Fruit fly (Drosophila melanogaster): Measurements from ENCODE around the gene santa-maria.

The santa-maria gene

DNA sequence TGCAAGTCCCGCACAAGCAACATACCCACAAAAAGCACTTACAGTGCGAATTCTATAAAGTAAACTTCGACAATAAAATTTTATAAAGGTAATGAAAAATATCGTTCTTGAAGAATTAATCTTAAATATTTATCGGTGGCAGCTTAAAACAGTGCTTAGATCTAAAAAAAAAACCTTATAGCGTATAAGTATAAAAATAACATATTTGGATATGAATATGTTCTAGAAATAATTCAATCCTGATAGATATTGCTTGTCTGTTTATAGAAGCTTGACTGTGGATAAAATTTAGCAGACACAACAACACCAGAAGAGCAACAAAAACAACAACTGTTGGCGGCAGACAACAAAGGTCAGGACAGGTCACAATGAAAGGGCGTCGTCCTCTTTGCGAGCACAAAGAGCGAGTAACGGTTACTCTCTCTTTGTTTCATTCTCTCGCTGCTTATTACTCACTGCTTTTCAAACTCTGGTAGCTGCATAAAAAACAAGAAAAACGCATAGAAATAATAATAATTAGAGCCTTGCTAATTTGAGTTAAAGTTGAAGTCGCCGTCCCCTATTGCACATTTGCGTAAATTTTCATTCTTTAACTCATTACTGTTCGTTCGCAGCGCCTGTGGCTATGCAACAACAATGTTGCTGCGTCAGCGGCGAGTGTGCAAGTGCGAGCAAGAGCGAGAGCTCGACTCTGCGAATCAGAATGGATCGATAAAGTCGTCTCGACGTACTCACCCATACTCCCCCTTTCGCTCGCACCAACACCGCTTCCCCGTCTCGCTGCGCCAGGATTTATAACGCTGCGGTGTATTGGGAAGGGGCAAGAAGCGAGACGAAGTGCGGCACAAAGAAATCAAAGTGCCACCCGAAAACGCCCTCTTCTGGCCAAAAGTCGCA is 31.4 kb downstream of the santa-maria start (continued):
- TF ChIP-seq CG14014 (GFP tag; IDR thresholded peaks at IDR 0.05) (peak; percentile 40; the same call in 1 of the 2 replicates), Eip74EF (GFP tag; optimal IDR thresholded peaks at IDR 0.05) (no peak), dmrt99B (tag; optimal IDR thresholded peaks at IDR 0.05) (no peak), CG2678 (tag; optimal IDR thresholded peaks at IDR 0.05) (peak; percentile 56), CG7928 (GFP tag; optimal IDR thresholded peaks at IDR 0.05) (no peak), CG17328 (GFP tag; IDR thresholded peaks at IDR 0.05) (0 out of 2 replicates have a peak, but pooled peaks have one; percentile 4), lov (optimal IDR thresholded peaks at IDR 0.05) (no peak), lov (GFP tag; IDR thresholded peaks at IDR 0.05) (0 out of 3 replicates have a peak, but pooled peaks have one; percentile 10), disco-r (GFP tag; optimal IDR thresholded peaks at IDR 0.05) (no peak), CHES-1-like (GFP tag; optimal IDR thresholded peaks at IDR 0.05) (no peak), Kr (GFP tag; optimal IDR thresholded peaks at IDR 0.05) (no peak), Dek (tag; optimal IDR thresholded peaks at IDR 0.05) (peak; percentile 13), sd (tag; optimal IDR thresholded peaks at IDR 0.05) (no peak), sens-2 (GFP tag; IDR thresholded peaks at IDR 0.05) (peak; percentile 41; the same call in 1 of the 2 replicates), Side (GFP tag; optimal IDR thresholded peaks at IDR 0.05) (no peak), chm (GFP tag; IDR thresholded peaks at IDR 0.05) (no peak; the same call in 1 of the 2 replicates), CG2199 (GFP tag; IDR thresholded peaks at IDR 0.05) (0 out of 3 replicates have a peak, but pooled peaks have one; percentile 26), Med (GFP tag) (peak; percentile 81), ci (GFP tag; IDR thresholded peaks at IDR 0.05) (0 out of 3 replicates have a peak, but pooled peaks have one; percentile 50), Trl (optimal IDR thresholded peaks at IDR 0.05) (peak; percentile 29 to 40), Trl (GFP tag; optimal IDR thresholded peaks at IDR 0.05) (no peak), bbx (GFP tag; IDR thresholded peaks at IDR 0.05; ENCODE audit: partially characterized antibody) (no peak), Asciz (GFP tag; optimal IDR thresholded peaks at IDR 0.05) (no peak), tx (GFP tag; optimal IDR thresholded peaks at IDR 0.05) (no peak)

DNA sequence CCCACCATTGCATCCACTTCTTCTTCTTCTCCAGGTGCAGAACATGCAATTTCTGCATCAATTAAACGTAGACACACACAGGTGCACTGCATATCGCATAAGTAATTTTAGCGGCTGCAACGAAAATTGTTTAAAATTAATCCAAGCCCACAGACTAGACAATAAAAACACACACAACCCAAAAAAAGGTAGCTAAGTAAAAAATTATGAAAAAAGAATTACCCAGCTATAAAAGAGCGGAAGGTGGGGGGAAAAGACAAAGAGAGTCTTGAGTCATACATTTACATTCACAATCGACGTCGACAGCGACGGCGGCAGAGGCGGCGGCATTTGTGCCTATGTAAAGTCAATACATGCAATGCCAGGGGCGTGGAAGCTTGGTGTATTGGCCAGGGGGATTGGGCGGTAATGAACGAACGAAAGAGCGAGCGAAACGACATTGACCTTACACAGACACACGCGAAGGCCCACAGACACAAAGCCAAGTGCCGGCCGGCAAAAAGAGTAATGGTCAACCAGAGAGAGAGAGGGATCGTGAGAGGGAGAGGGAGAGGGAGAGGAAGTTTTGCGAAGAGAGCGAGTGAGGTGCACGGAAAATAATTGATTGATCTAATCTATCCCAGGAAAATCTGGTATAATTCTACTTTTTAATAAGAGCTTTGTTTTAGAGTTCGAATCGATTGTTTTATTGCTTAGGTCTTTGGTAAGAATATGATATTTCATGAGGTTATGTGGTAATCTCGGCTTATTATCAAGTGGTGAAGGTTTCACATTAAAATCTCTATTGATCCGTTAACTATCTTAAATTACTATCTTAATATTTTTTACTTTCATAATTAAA is 32.7 kb downstream of the santa-maria start:
- no peak for TF ChIP-seq CG7357 (GFP tag; IDR thresholded peaks at IDR 0.05)
- peak; percentile 9 for TF ChIP-seq sd (tag; optimal IDR thresholded peaks at IDR 0.05)
- TF ChIP-seq cg (GFP tag; optimal IDR thresholded peaks at IDR 0.05), result peak; percentile 74
- no peak for TF ChIP-seq CG2116 (GFP tag; optimal IDR thresholded peaks at IDR 0.05)
- peak in 1 of 2 experiments; percentile 85 for TF ChIP-seq bsh (GFP tag; optimal IDR thresholded peaks at IDR 0.05)
- TF ChIP-seq CG15479 (GFP tag; optimal IDR thresholded peaks at IDR 0.05), result peak; percentile 9
- TF ChIP-seq chm (GFP tag; IDR thresholded peaks at IDR 0.05), result peak; percentile 63; the same call in 1 of the 2 replicates
- TF ChIP-seq CG9932 (GFP tag; IDR thresholded peaks at IDR 0.05), result 0 out of 2 replicates have a peak, but pooled peaks have one; percentile 18
- no peak for TF ChIP-seq CG8290 (GFP tag; optimal IDR thresholded peaks at IDR 0.05)
- peak in 1 of 2 experiments; percentile 20 for TF ChIP-seq CG8290 (tag; optimal IDR thresholded peaks at IDR 0.05)
- TF ChIP-seq crol (GFP tag; IDR thresholded peaks at IDR 0.05), result peak; percentile 84
- TF ChIP-seq CG15073 (GFP tag; optimal IDR thresholded peaks at IDR 0.05), result no peak
- no peak for TF ChIP-seq CG12071 (GFP tag; optimal IDR thresholded peaks at IDR 0.05)
- TF ChIP-seq CG3163 (GFP tag; optimal IDR thresholded peaks at IDR 0.05), result peak; percentile 46
- peak; percentile 42 for TF ChIP-seq pros (GFP tag; optimal IDR thresholded peaks at IDR 0.05)
- peak; percentile 43 for TF ChIP-seq corto (GFP tag; optimal IDR thresholded peaks at IDR 0.05)
- TF ChIP-seq ftz-f1 (GFP tag; optimal IDR thresholded peaks at IDR 0.05), result peak; percentile 87
- TF ChIP-seq yki (optimal IDR thresholded peaks at IDR 0.05), result peak; percentile 61
- no peak for TF ChIP-seq Mrtf (GFP tag; IDR thresholded peaks at IDR 0.05)
- TF ChIP-seq CG17361 (GFP tag; IDR thresholded peaks at IDR 0.05), result 0 out of 3 replicates have a peak, but pooled peaks have one; percentile 27
- peak; percentile 53; the same call in 1 of the 4 replicates for TF ChIP-seq chinmo (GFP tag; IDR thresholded peaks at IDR 0.05; ENCODE audit: partially characterized antibody)
- no peak for TF ChIP-seq NfI (GFP tag; optimal IDR thresholded peaks at IDR 0.05)
- TF ChIP-seq tgo (GFP tag; IDR thresholded peaks at IDR 0.05), result 0 out of 3 replicates have a peak, but pooled peaks have one; percentile 14
- peak; percentile 26 for TF ChIP-seq gem (tag; optimal IDR thresholded peaks at IDR 0.05)
- TF ChIP-seq CG34422 (GFP tag; IDR thresholded peaks at IDR 0.05), result peak; percentile 82; the same call in 1 of the 3 replicates
